Fruit fly (Drosophila melanogaster): Measurements from ENCODE around the gene Mrp5.

DNA sequence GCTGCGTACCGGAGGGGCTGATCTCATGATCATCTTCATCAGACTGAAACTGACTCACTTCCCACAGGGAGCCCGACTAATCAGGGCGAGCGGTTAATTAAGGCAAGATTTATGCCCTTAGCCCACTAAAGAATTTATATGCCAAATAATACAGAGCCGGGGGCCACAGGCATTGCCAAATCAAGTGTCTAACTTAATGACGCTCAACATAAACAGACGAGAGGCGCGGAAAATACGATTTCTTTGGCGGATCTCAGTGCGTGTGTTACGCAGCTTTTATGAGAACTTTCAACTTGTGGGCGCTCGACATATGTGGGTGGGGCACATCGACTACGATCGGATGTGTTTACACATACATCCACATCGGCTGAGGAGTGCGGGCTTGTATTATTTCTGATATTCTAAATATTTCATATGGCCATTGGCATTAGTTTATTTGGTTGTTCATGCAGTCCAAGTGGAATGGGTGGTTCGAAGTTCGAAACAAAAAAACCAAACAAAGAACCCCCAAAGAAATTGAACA is 48.6 kb downstream of the Mrp5 start:
- TF ChIP-seq CG9948 (tag; optimal IDR thresholded peaks at IDR 0.05) (no peak), CG8301 (tag; optimal IDR thresholded peaks at IDR 0.05) (no peak), Ets98B (GFP tag; IDR thresholded peaks at IDR 0.05) (no peak), CG10348 (GFP tag; IDR thresholded peaks at IDR 0.05) (no peak), CG14655 (GFP tag; optimal IDR thresholded peaks at IDR 0.05) (no peak), CG17806 (tag; optimal IDR thresholded peaks at IDR 0.05) (no peak), gl (tag; optimal IDR thresholded peaks at IDR 0.05) (no peak), CG12605 (GFP tag; IDR thresholded peaks at IDR 0.05) (no peak), Pif1A (GFP tag; optimal IDR thresholded peaks at IDR 0.05) (no peak), EcR (GFP tag; optimal IDR thresholded peaks at IDR 0.05) (no peak), CG4496 (GFP tag; IDR thresholded peaks at IDR 0.05) (no peak), CG8159 (tag; optimal IDR thresholded peaks at IDR 0.05) (no peak), Pif1B (GFP tag; optimal IDR thresholded peaks at IDR 0.05) (no peak)

Data from whole organism, pupa.